Worm (Caenorhabditis elegans) whole organism, L4 larva: ENCODE measurements around the gene gad-1.
A peak's percentile ranks its signal among the peaks of the same experiment; 100 is the strongest.

Experiments
- Y5F2A.4 ChIP-seq: fragments of 200-800 bp; sonication (Bioruptor generic); optimal IDR thresholded peaks from 2 replicates; lab custom pipeline; 2018; ENCODE audit warnings: mild to moderate bottlenecking, missing genetic modification characterization, missing compliant biosample characterization
- ZK337.2 ChIP-seq: fragments of 200-800 bp; sonication (Bioruptor generic); IDR thresholded peaks from 2 replicates; pipeline ENCODE4 v1.3.6; 2022; ENCODE audit warnings: missing genetic modification reagents, missing genetic modification characterization, missing compliant biosample characterization
- attf-4 ChIP-seq: sonication (generic microtip); optimal IDR thresholded peaks from 3 replicates; lab custom pipeline; 2017; ENCODE audit warnings: missing biosample characterization, missing genetic modification characterization
- ceh-20 ChIP-seq: fragments of 200-800 bp; sonication (Bioruptor generic); IDR thresholded peaks from 2 replicates; pipeline ENCODE4 v1.3.6; 2022; ENCODE audit warnings: missing genetic modification reagents, missing genetic modification characterization, missing compliant biosample characterization
- ceh-28 ChIP-seq: fragments of 150-350 bp; optimal IDR thresholded peaks from 2 replicates; lab custom pipeline; 2014; ENCODE audit warnings: missing biosample characterization, missing genetic modification reagents, missing genetic modification characterization
- ceh-32 ChIP-seq: sonication (generic microtip); optimal IDR thresholded peaks from 2 replicates; lab custom pipeline; 2016; ENCODE audit warnings: mild to moderate bottlenecking, missing genetic modification characterization, missing compliant biosample characterization; ENCODE audit not compliant: poor library complexity
- ceh-44 ChIP-seq: fragments of 200-800 bp; sonication (Bioruptor generic); IDR thresholded peaks from 2 replicates; pipeline ENCODE4 v1.3.6; 2022; ENCODE audit warnings: missing genetic modification reagents, missing genetic modification characterization, missing compliant biosample characterization
- ceh-82 ChIP-seq: sonication (generic microtip); optimal IDR thresholded peaks from 2 replicates; lab custom pipeline; 2017; ENCODE audit warnings: missing biosample characterization, missing genetic modification characterization
- cey-2 ChIP-seq: sonication (generic microtip); optimal IDR thresholded peaks from 3 replicates; lab custom pipeline; 2017; ENCODE audit warnings: missing genetic modification characterization, mild to moderate bottlenecking, missing compliant biosample characterization, antibody characterized with exemption, borderline replicate concordance; ENCODE audit not compliant: insufficient read depth
- ctbp-1 ChIP-seq: fragments of 200-800 bp; sonication (Bioruptor generic); IDR thresholded peaks from 2 replicates; pipeline ENCODE4 v1.3.6; 2022; ENCODE audit warnings: missing genetic modification reagents, missing genetic modification characterization, missing compliant biosample characterization
- daf-16 ChIP-seq, 3 experiments: sonication (generic microtip); optimal IDR thresholded peaks; 2 replicates each; lab custom pipeline; 2016 to 2017; ENCODE audit warnings: missing genetic modification characterization in 3 of 3, missing genetic modification reagents in 3 of 3, mild to moderate bottlenecking in 2 of 3, missing compliant biosample characterization in 2 of 3, missing biosample characterization in 1 of 3, moderate library complexity in 1 of 3
- dmd-6 ChIP-seq: fragments of 200-800 bp; sonication (Bioruptor generic); IDR thresholded peaks from 2 replicates; pipeline ENCODE4 v1.3.6; 2022; ENCODE audit warnings: missing genetic modification reagents, missing genetic modification characterization, missing compliant biosample characterization
- dmd-9 ChIP-seq: fragments of 200-800 bp; sonication (Bioruptor generic); IDR thresholded peaks from 2 replicates; pipeline ENCODE4 v1.3.6; 2022; ENCODE audit warnings: missing genetic modification reagents, missing genetic modification characterization, missing compliant biosample characterization
- duxl-1 ChIP-seq: sonication (generic microtip); optimal IDR thresholded peaks from 2 replicates; lab custom pipeline; 2016; ENCODE audit warnings: mild to moderate bottlenecking, missing genetic modification characterization, moderate library complexity, missing compliant biosample characterization; ENCODE audit not compliant: poor library complexity
- dve-1 ChIP-seq: sonication (generic microtip); optimal IDR thresholded peaks from 2 replicates; lab custom pipeline; 2017; ENCODE audit warnings: antibody characterized with exemption, mild to moderate bottlenecking, missing genetic modification characterization, missing compliant biosample characterization; ENCODE audit not compliant: insufficient read depth
- egl-27 ChIP-seq: sonication (generic microtip); optimal IDR thresholded peaks from 3 replicates; lab custom pipeline; 2017; ENCODE audit warnings: missing biosample characterization, missing genetic modification reagents, missing genetic modification characterization
- egl-43 ChIP-seq: fragments of 200-800 bp; sonication (Bioruptor generic); IDR thresholded peaks from 2 replicates; pipeline ENCODE4 v1.3.6; 2022; ENCODE audit warnings: missing genetic modification reagents, missing genetic modification characterization, missing compliant biosample characterization
- fos-1 ChIP-seq: fragments of 150-350 bp; optimal IDR thresholded peaks from 2 replicates; lab custom pipeline; 2014; ENCODE audit warnings: missing biosample characterization, missing genetic modification characterization
- hlh-11 ChIP-seq: fragments of 200-800 bp; sonication (Bioruptor generic); optimal IDR thresholded peaks from 2 replicates; lab custom pipeline; 2018; ENCODE audit warnings: mild to moderate bottlenecking, missing genetic modification characterization, missing compliant biosample characterization
- hlh-30 ChIP-seq: sonication (generic microtip); optimal IDR thresholded peaks from 2 replicates; lab custom pipeline; 2017; ENCODE audit warnings: antibody characterized with exemption, mild to moderate bottlenecking, missing genetic modification characterization, missing compliant biosample characterization; ENCODE audit not compliant: insufficient read depth
- hmg-1.1 ChIP-seq: fragments of 200-800 bp; sonication (Bioruptor generic); IDR thresholded peaks from 2 replicates; pipeline ENCODE4 v1.3.6; 2022; ENCODE audit warnings: missing genetic modification reagents, missing genetic modification characterization, missing compliant biosample characterization
- lim-7 ChIP-seq: fragments of 200-800 bp; sonication (Bioruptor generic); IDR thresholded peaks from 2 replicates; pipeline ENCODE4 v1.3.6; 2022; ENCODE audit warnings: missing genetic modification characterization, missing compliant biosample characterization
- lin-13 ChIP-seq: fragments of 150-350 bp; optimal IDR thresholded peaks from 2 replicates; lab custom pipeline; 2014; ENCODE audit warnings: missing biosample characterization, missing genetic modification reagents, missing genetic modification characterization
- lin-38 ChIP-seq: fragments of 200-800 bp; sonication (Bioruptor generic); IDR thresholded peaks from 2 replicates; pipeline ENCODE4 v1.3.6; 2022; ENCODE audit warnings: missing genetic modification reagents, missing genetic modification characterization, missing compliant biosample characterization
- lsy-2 ChIP-seq, 2 experiments: fragments of 150-350 bp in 1 of 2; sonication (generic microtip) in 1 of 2; optimal IDR thresholded peaks; 2 replicates each; lab custom pipeline; 2014 to 2017; ENCODE audit warnings: missing biosample characterization in 2 of 2, missing genetic modification characterization in 2 of 2
- mes-2 ChIP-seq: sonication (generic microtip); optimal IDR thresholded peaks from 2 replicates; lab custom pipeline; 2016; ENCODE audit warnings: missing genotype, mild to moderate bottlenecking, missing genetic modification characterization, missing compliant biosample characterization; ENCODE audit not compliant: poor library complexity, severe bottlenecking
- mxl-3 ChIP-seq: fragments of 200-800 bp; sonication (Bioruptor generic); optimal IDR thresholded peaks from 2 replicates; lab custom pipeline; 2018; ENCODE audit warnings: mild to moderate bottlenecking, missing genetic modification characterization, missing compliant biosample characterization
- nhr-102 ChIP-seq: sonication (generic microtip); optimal IDR thresholded peaks from 2 replicates; lab custom pipeline; 2016; ENCODE audit warnings: mild to moderate bottlenecking, missing genetic modification characterization, moderate library complexity, missing compliant biosample characterization
- nhr-111 ChIP-seq: fragments of 200-800 bp; sonication (Bioruptor generic); optimal IDR thresholded peaks from 2 replicates; lab custom pipeline; 2018; ENCODE audit warnings: mild to moderate bottlenecking, missing genetic modification characterization, missing compliant biosample characterization
- nhr-237 ChIP-seq: sonication (generic microtip); optimal IDR thresholded peaks from 2 replicates; lab custom pipeline; 2017; ENCODE audit warnings: missing biosample characterization, missing genetic modification characterization
- nhr-42 ChIP-seq: fragments of 200-800 bp; sonication (Bioruptor generic); IDR thresholded peaks from 2 replicates; pipeline ENCODE4 v1.3.6; 2022; ENCODE audit warnings: missing genetic modification characterization, missing compliant biosample characterization
- php-3 ChIP-seq: fragments of 200-800 bp; sonication (Bioruptor generic); IDR thresholded peaks from 2 replicates; pipeline ENCODE4 v1.3.6; 2022; ENCODE audit warnings: missing genetic modification reagents, missing genetic modification characterization, missing compliant biosample characterization
- pqm-1 ChIP-seq: sonication (generic microtip); optimal IDR thresholded peaks from 2 replicates; lab custom pipeline; 2017; ENCODE audit warnings: missing biosample characterization, missing genetic modification characterization
- sdz-12 ChIP-seq: fragments of 200-800 bp; sonication (Bioruptor generic); optimal IDR thresholded peaks from 2 replicates; lab custom pipeline; 2018; ENCODE audit warnings: mild to moderate bottlenecking, missing genetic modification characterization, missing compliant biosample characterization
- set-16 ChIP-seq: fragments of 200-800 bp; sonication (Bioruptor generic); IDR thresholded peaks from 2 replicates; pipeline ENCODE4 v1.3.6; 2022; ENCODE audit warnings: missing genetic modification reagents, missing genetic modification characterization, missing compliant biosample characterization
- skn-1 ChIP-seq: fragments of 150-350 bp; optimal IDR thresholded peaks from 2 replicates; lab custom pipeline; 2014; ENCODE audit warnings: missing biosample characterization, missing genetic modification characterization
- spr-1 ChIP-seq: sonication (generic microtip); optimal IDR thresholded peaks from 2 replicates; lab custom pipeline; 2016; ENCODE audit warnings: mild to moderate bottlenecking, missing genetic modification characterization, missing compliant biosample characterization
- unc-130 ChIP-seq: sonication (generic microtip); optimal IDR thresholded peaks from 2 replicates; lab custom pipeline; 2016; ENCODE audit warnings: missing genetic modification reagents, missing genetic modification characterization, missing compliant biosample characterization
- unc-62 ChIP-seq, 3 experiments: fragments of 150-350 bp in 1 of 3; sonication (generic microtip); optimal IDR thresholded peaks in 2 of 3; peaks in 1 of 3; 1 replicate in 1 of 3; 2 replicates in 2 of 3; lab custom pipeline; 2014 to 2017; ENCODE audit warnings: missing biosample characterization in 3 of 3, missing genetic modification characterization in 3 of 3, missing genetic modification reagents in 3 of 3, missing genotype in 1 of 3
- zag-1 ChIP-seq: fragments of 150-350 bp; optimal IDR thresholded peaks from 2 replicates; lab custom pipeline; 2014; ENCODE audit warnings: missing biosample characterization, missing genetic modification characterization
- zfp-2 ChIP-seq: sonication (generic microtip); optimal IDR thresholded peaks from 2 replicates; lab custom pipeline; 2016; ENCODE audit warnings: mild to moderate bottlenecking, missing genetic modification characterization, missing compliant biosample characterization
- ztf-11 ChIP-seq: fragments of 150-350 bp; optimal IDR thresholded peaks from 2 replicates; lab custom pipeline; 2014; ENCODE audit warnings: missing biosample characterization, missing genetic modification characterization
- ztf-7 ChIP-seq: fragments of 150-350 bp; optimal IDR thresholded peaks from 2 replicates; lab custom pipeline; 2014; ENCODE audit warnings: missing biosample characterization, missing genetic modification characterization

gad-1 gene

ce11 chrV:6425927-6426326, 7.4 kb downstream of the gad-1 start, which contains the start of gene T05H4.11 (continued):
- TF ChIP-seq zag-1 (no peak), dmd-9 (no peak), nhr-102 (tag; lab: Kevin White, UChicago) (no peak), pqm-1 (no peak), mes-2 (tag; lab: Kevin White, UChicago) (peak; percentile 27), ztf-11 (no peak), cey-2 (tag; lab: Kevin White, UChicago) (no peak), hlh-30 (peak; percentile 2), zfp-2 (tag; lab: Kevin White, UChicago) (no peak), ZK337.2 (no peak), dmd-6 (GFP tag; lab: Robert Waterston, UW) (0 out of 2 replicates have a peak, but pooled peaks have one; percentile 6), lsy-2 (tag; optimal IDR thresholded peaks at IDR 0.05; lab: Kevin White, UChicago) (no peak), nhr-42 (GFP tag; lab: Robert Waterston, UW) (no peak), ceh-82 (tag; lab: Kevin White, UChicago) (no peak), sdz-12 (GFP tag; lab: Kevin White, UChicago) (no peak), hlh-11 (tag; lab: Kevin White, UChicago) (peak; percentile 18), nhr-111 (GFP tag; lab: Kevin White, UChicago) (no peak), spr-1 (tag; lab: Kevin White, UChicago) (no peak)

- no peak for TF ChIP-seq ceh-44 (GFP tag; lab: Robert Waterston, UW)
- no peak for TF ChIP-seq ctbp-1 (GFP tag; lab: Robert Waterston, UW)
- TF ChIP-seq nhr-237, result no peak
- no peak for TF ChIP-seq ztf-7 (tag; lab: Kevin White, UChicago)
- no peak for TF ChIP-seq zfp-2 (tag; lab: Kevin White, UChicago)
These were observed 9.2 kb downstream of the gad-1 start, which contains the start of gene urb-1 for ce11 chrV:6424055-6424454. Gene urb-1 (minus strand): TSS chrV:6424155.

- TF ChIP-seq ceh-32 (no peak), unc-62 (GFP tag; optimal IDR thresholded peaks at IDR 0.05 in 1 of 2; lab: Kevin White, UChicago) (peak in 1 of 2 experiments; percentile 93), unc-62 (tag; optimal IDR thresholded peaks at IDR 0.05; lab: Kevin White, UChicago) (no peak)
These were observed 18.3 kb downstream of the gad-1 start, which contains the start of gene cht-6 for ce11 chrV:6414985-6415384. Gene cht-6 (plus strand): TSS chrV:6414993.

ce11 chrV:6414469-6414868, 18.8 kb downstream of the gad-1 start:
- no peak for TF ChIP-seq unc-130 (GFP tag; lab: Kevin White, UChicago)
- TF ChIP-seq ZK337.2, result no peak
- no peak for TF ChIP-seq hlh-30
- TF ChIP-seq ceh-44 (GFP tag; lab: Robert Waterston, UW), result no peak
- TF ChIP-seq dve-1, result peak; percentile 37
- 0 out of 2 replicates have a peak, but pooled peaks have one; percentile 42 for TF ChIP-seq php-3 (GFP tag; lab: Robert Waterston, UW)
- TF ChIP-seq sdz-12 (GFP tag; lab: Kevin White, UChicago), result no peak
- TF ChIP-seq fos-1 (tag; lab: Kevin White, UChicago), result no peak
- no peak for TF ChIP-seq lim-7
- no peak for TF ChIP-seq egl-27
- no peak for TF ChIP-seq Y5F2A.4 (GFP tag; lab: Kevin White, UChicago)
- no peak for TF ChIP-seq lsy-2 (tag; optimal IDR thresholded peaks at IDR 0.05; lab: Kevin White, UChicago)
- TF ChIP-seq lin-38 (GFP tag; lab: Robert Waterston, UW), result no peak
- no peak for TF ChIP-seq nhr-42 (GFP tag; lab: Robert Waterston, UW)
- TF ChIP-seq hlh-11 (tag; lab: Kevin White, UChicago), result peak; percentile 28
- no peak for TF ChIP-seq mxl-3 (GFP tag; lab: Kevin White, UChicago)
- TF ChIP-seq hmg-1.1 (GFP tag; lab: Robert Waterston, UW), result no peak
- no peak for TF ChIP-seq ceh-32
- no peak for TF ChIP-seq ceh-20 (GFP tag; lab: Robert Waterston, UW)
- no peak for TF ChIP-seq daf-16 (GFP tag; optimal IDR thresholded peaks at IDR 0.05; lab: Kevin White, UChicago)
- TF ChIP-seq daf-16 (tag; optimal IDR thresholded peaks at IDR 0.05; lab: Kevin White, UChicago), result peak; percentile 40
- no peak for TF ChIP-seq skn-1 (tag; lab: Kevin White, UChicago)
- peak; percentile 69 for TF ChIP-seq pqm-1
- TF ChIP-seq lin-13 (GFP tag; lab: Kevin White, UChicago), result no peak
- no peak for TF ChIP-seq attf-4 (tag; lab: Kevin White, UChicago)
- no peak for TF ChIP-seq duxl-1 (tag; lab: Kevin White, UChicago)
- TF ChIP-seq egl-43 (GFP tag; lab: Robert Waterston, UW), result no peak
- TF ChIP-seq set-16, result no peak
- TF ChIP-seq dmd-6 (GFP tag; lab: Robert Waterston, UW), result peak; percentile 60
- no peak for TF ChIP-seq ceh-28 (tag; lab: Kevin White, UChicago)
